Worm (Caenorhabditis elegans): ENCODE results near the gene srab-9.

ce11 chrV:3145241-3145640 is 4.2 kb upstream of the srab-9 start:
- TF ChIP-seq lin-13 (GFP tag; optimal IDR thresholded peaks at IDR 0.05) (no peak), Y55F3AM.14 (GFP tag; optimal IDR thresholded peaks at IDR 0.05) (no peak), skn-1 (tag; optimal IDR thresholded peaks at IDR 0.05) (no peak), gmeb-1 (tag; optimal IDR thresholded peaks at IDR 0.05) (no peak)

Measured in whole organism, L2 larva.